Fruit fly (Drosophila melanogaster): ENCODE data around the gene CG10898.
A peak's percentile ranks its signal among the peaks of the same experiment; 100 is the strongest.

Gene CG10898

dm6 chr3R:11569993-11570392 is 12.4 kb downstream of the CG10898 start:
- TF ChIP-seq HLH106 (tag; optimal IDR thresholded peaks at IDR 0.05) (no peak), OdsH (GFP tag; optimal IDR thresholded peaks at IDR 0.05) (no peak), dmrt93B (GFP tag; optimal IDR thresholded peaks at IDR 0.05) (no peak), jim (GFP tag; optimal IDR thresholded peaks at IDR 0.05) (no peak), Hr83 (GFP tag; optimal IDR thresholded peaks at IDR 0.05; ENCODE audit: poor library complexity, severe bottlenecking) (no peak), Jra (GFP tag; optimal IDR thresholded peaks at IDR 0.05) (no peak), br (GFP tag; optimal IDR thresholded peaks at IDR 0.05) (no peak), N (GFP tag; optimal IDR thresholded peaks at IDR 0.05) (no peak), pan (optimal IDR thresholded peaks at IDR 0.05) (no peak), Rel (GFP tag; optimal IDR thresholded peaks at IDR 0.05) (no peak), Rel (tag; optimal IDR thresholded peaks at IDR 0.05) (no peak), Vsx2 (GFP tag; optimal IDR thresholded peaks at IDR 0.05; ENCODE audit: partially characterized antibody) (no peak), woc (GFP tag; optimal IDR thresholded peaks at IDR 0.05) (no peak), lola (GFP tag; optimal IDR thresholded peaks at IDR 0.05) (no peak), Hr78 (GFP tag; optimal IDR thresholded peaks at IDR 0.05) (no peak), Myc (optimal IDR thresholded peaks at IDR 0.05) (no peak), dsf (GFP tag; optimal IDR thresholded peaks at IDR 0.05; ENCODE audit: borderline replicate concordance) (no peak), CG32264 (GFP tag; optimal IDR thresholded peaks at IDR 0.05) (no peak), sv (GFP tag; optimal IDR thresholded peaks at IDR 0.05) (no peak), Sp1 (GFP tag; optimal IDR thresholded peaks at IDR 0.05) (no peak), brk (GFP tag; optimal IDR thresholded peaks at IDR 0.05) (no peak)

- TF ChIP-seq tai (GFP tag; optimal IDR thresholded peaks at IDR 0.05), result no peak
- no peak for TF ChIP-seq Dif (GFP tag; optimal IDR thresholded peaks at IDR 0.05; ENCODE audit: partially characterized antibody)
- no peak for TF ChIP-seq sv (GFP tag; optimal IDR thresholded peaks at IDR 0.05)
- no peak for TF ChIP-seq Myc (optimal IDR thresholded peaks at IDR 0.05)
- no peak for TF ChIP-seq Jra (GFP tag; optimal IDR thresholded peaks at IDR 0.05)
- no peak for TF ChIP-seq CG32264 (GFP tag; optimal IDR thresholded peaks at IDR 0.05)
- TF ChIP-seq pan (optimal IDR thresholded peaks at IDR 0.05), result no peak
Measured at dm6 chr3R:11571408-11571807, 13.8 kb downstream of the CG10898 start.

dm6 chr3R:11578645-11579044 is 21.1 kb downstream of the CG10898 start, which contains the start of the genes CG6790 and CG5342:
TSS of gene CG6790 (minus strand) at chr3R:11578745.
TSS of gene CG5342 (plus strand) at chr3R:11578826.
- TF ChIP-seq HLH106 (tag; optimal IDR thresholded peaks at IDR 0.05), result no peak
- TF ChIP-seq Rel (GFP tag; optimal IDR thresholded peaks at IDR 0.05), result no peak
- no peak for TF ChIP-seq Rel (tag; optimal IDR thresholded peaks at IDR 0.05)
- TF ChIP-seq ey (GFP tag; optimal IDR thresholded peaks at IDR 0.05), result no peak
- TF ChIP-seq CG9705 (GFP tag; optimal IDR thresholded peaks at IDR 0.05), result no peak
- no peak for TF ChIP-seq rgr (GFP tag; optimal IDR thresholded peaks at IDR 0.05)
- no peak for TF ChIP-seq Sp1 (GFP tag; optimal IDR thresholded peaks at IDR 0.05)
- TF ChIP-seq Myc (optimal IDR thresholded peaks at IDR 0.05), result no peak
- TF ChIP-seq psq (GFP tag; optimal IDR thresholded peaks at IDR 0.05), result no peak
- no peak for TF ChIP-seq OdsH (GFP tag; optimal IDR thresholded peaks at IDR 0.05)
- TF ChIP-seq fru (GFP tag; optimal IDR thresholded peaks at IDR 0.05), result no peak
- TF ChIP-seq Vsx2 (GFP tag; optimal IDR thresholded peaks at IDR 0.05; ENCODE audit: partially characterized antibody), result no peak
- TF ChIP-seq brk (GFP tag; optimal IDR thresholded peaks at IDR 0.05), result no peak
- no peak for TF ChIP-seq Hr78 (GFP tag; optimal IDR thresholded peaks at IDR 0.05)
- TF ChIP-seq pan (optimal IDR thresholded peaks at IDR 0.05), result no peak
- no peak for TF ChIP-seq foxo (GFP tag; optimal IDR thresholded peaks at IDR 0.05)
- no peak for TF ChIP-seq h (GFP tag; optimal IDR thresholded peaks at IDR 0.05)

- TF ChIP-seq CrebA (GFP tag; optimal IDR thresholded peaks at IDR 0.05; ENCODE audit: borderline replicate concordance) (no peak), Hr83 (GFP tag; optimal IDR thresholded peaks at IDR 0.05; ENCODE audit: poor library complexity, severe bottlenecking) (peak; percentile 3), lola (GFP tag; optimal IDR thresholded peaks at IDR 0.05) (no peak), HLH106 (tag; optimal IDR thresholded peaks at IDR 0.05) (no peak), Myc (optimal IDR thresholded peaks at IDR 0.05) (no peak), OdsH (GFP tag; optimal IDR thresholded peaks at IDR 0.05) (peak; percentile 10), Jra (GFP tag; optimal IDR thresholded peaks at IDR 0.05) (no peak), Hnf4 (GFP tag; optimal IDR thresholded peaks at IDR 0.05) (no peak), h (GFP tag; optimal IDR thresholded peaks at IDR 0.05) (no peak), pan (optimal IDR thresholded peaks at IDR 0.05) (no peak), ey (GFP tag; optimal IDR thresholded peaks at IDR 0.05) (no peak), Dif (GFP tag; optimal IDR thresholded peaks at IDR 0.05; ENCODE audit: partially characterized antibody) (no peak), Abd-B (GFP tag; optimal IDR thresholded peaks at IDR 0.05) (no peak), sv (GFP tag; optimal IDR thresholded peaks at IDR 0.05) (no peak), CG32264 (GFP tag; optimal IDR thresholded peaks at IDR 0.05) (no peak), Rel (GFP tag; optimal IDR thresholded peaks at IDR 0.05) (no peak), Rel (tag; optimal IDR thresholded peaks at IDR 0.05) (no peak), psq (GFP tag; optimal IDR thresholded peaks at IDR 0.05) (peak; percentile 37), Hr78 (GFP tag; optimal IDR thresholded peaks at IDR 0.05) (no peak), dmrt93B (GFP tag; optimal IDR thresholded peaks at IDR 0.05) (no peak), GATAd (GFP tag; optimal IDR thresholded peaks at IDR 0.05) (no peak), brk (GFP tag; optimal IDR thresholded peaks at IDR 0.05) (no peak)
Measured at dm6 chr3R:11581340-11582252, 24.0 kb downstream of the CG10898 start, which contains the start of gene wkd. TSS of gene wkd (plus strand) at chr3R:11581576.
